Worm (Caenorhabditis elegans): Measurements from ENCODE around the gene ash-2.

ash-2 gene

DNA sequence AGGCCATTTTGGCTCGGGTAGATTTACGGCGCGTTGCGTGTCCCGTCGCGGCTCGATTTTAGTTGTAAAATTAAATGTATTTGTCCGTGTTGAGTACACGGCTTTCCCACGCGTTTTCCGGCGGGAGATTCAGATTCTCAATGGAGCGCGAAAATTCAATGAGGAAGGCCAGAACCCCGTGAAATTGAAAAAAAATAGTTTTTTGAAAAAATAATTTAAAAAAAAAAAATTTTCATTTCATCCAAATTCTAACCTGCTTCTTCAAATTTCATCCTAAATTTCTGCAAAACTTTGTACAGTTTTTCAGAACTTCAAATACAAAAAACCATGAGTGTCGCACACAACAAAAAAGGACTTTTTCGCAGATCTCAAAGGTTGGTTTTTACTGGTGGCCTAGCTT lies 29.1 kb downstream of the ash-2 start, which contains the start of gene glb-29:
glb-29 (plus strand) TSS at position 301 of the 400 bp plus-strand sequence.
- no peak for TF ChIP-seq ztf-11 (tag; optimal IDR thresholded peaks at IDR 0.05)
- TF ChIP-seq lsy-12 (tag; optimal IDR thresholded peaks at IDR 0.05): no peak
- no peak for TF ChIP-seq fkh-10 (GFP tag; optimal IDR thresholded peaks at IDR 0.05)
- no peak for TF ChIP-seq aly-2 (tag; optimal IDR thresholded peaks at IDR 0.05)
- no peak for TF ChIP-seq snpc-4 (tag; optimal IDR thresholded peaks at IDR 0.05)
- TF ChIP-seq hmg-11 (tag; optimal IDR thresholded peaks at IDR 0.05): no peak
- TF ChIP-seq nfya-1 (tag; optimal IDR thresholded peaks at IDR 0.05; ENCODE audit: insufficient read depth): no peak
- no peak for TF ChIP-seq elt-1 (tag; optimal IDR thresholded peaks at IDR 0.05)
- TF ChIP-seq nhr-25 (tag; optimal IDR thresholded peaks at IDR 0.05): no peak
- no peak for TF ChIP-seq nhr-43 (tag; optimal IDR thresholded peaks at IDR 0.05; ENCODE audit: poor library complexity, severe bottlenecking)
- TF ChIP-seq pqm-1 (tag; optimal IDR thresholded peaks at IDR 0.05): no peak
- TF ChIP-seq nhr-67 (tag; optimal IDR thresholded peaks at IDR 0.05): no peak
- TF ChIP-seq ZK546.5 (tag; optimal IDR thresholded peaks at IDR 0.05): no peak
- no peak for TF ChIP-seq nhr-77 (tag; optimal IDR thresholded peaks at IDR 0.05)
- no peak for TF ChIP-seq elt-2 (tag; optimal IDR thresholded peaks at IDR 0.05)
- TF ChIP-seq R02D3.7 (tag; optimal IDR thresholded peaks at IDR 0.05): no peak
- TF ChIP-seq lin-39 (tag; optimal IDR thresholded peaks at IDR 0.05): no peak

ce11 chrII:12023315-12023878 lies 43.8 kb downstream of the ash-2 start, which contains the start of gene Y17G7B.12:
Gene Y17G7B.12, plus strand, starts transcription at chrII:12023861.
- TF ChIP-seq lin-15B (tag; optimal IDR thresholded peaks at IDR 0.05) (peak; percentile 4), tbx-2 (tag; optimal IDR thresholded peaks at IDR 0.05) (no peak), ama-1 (optimal IDR thresholded peaks at IDR 0.05) (no peak), elt-2 (tag; optimal IDR thresholded peaks at IDR 0.05) (no peak), nhr-237 (tag; optimal IDR thresholded peaks at IDR 0.05) (no peak), daf-12 (tag; optimal IDR thresholded peaks at IDR 0.05) (no peak), nhr-76 (tag; optimal IDR thresholded peaks at IDR 0.05) (no peak), snpc-4 (tag; optimal IDR thresholded peaks at IDR 0.05) (no peak), elt-1 (tag; optimal IDR thresholded peaks at IDR 0.05) (no peak), hmg-11 (tag; optimal IDR thresholded peaks at IDR 0.05) (peak; percentile 34), ceh-9 (tag; optimal IDR thresholded peaks at IDR 0.05) (no peak), nfya-1 (tag; optimal IDR thresholded peaks at IDR 0.05; ENCODE audit: insufficient read depth) (peak; percentile 15), nhr-28 (tag; optimal IDR thresholded peaks at IDR 0.05) (no peak), pha-4 (tag; optimal IDR thresholded peaks at IDR 0.05) (peak; percentile 10), nhr-11 (tag; optimal IDR thresholded peaks at IDR 0.05) (no peak), ztf-11 (tag; optimal IDR thresholded peaks at IDR 0.05) (no peak), jun-1 (tag; optimal IDR thresholded peaks at IDR 0.05) (no peak)

ce11 chrII:12027697-12028245 lies 48.1 kb downstream of the ash-2 start, which contains the start of gene Y17G7B.8:
Gene Y17G7B.8, minus strand, starts transcription at chrII:12027747.
- TF ChIP-seq ceh-28 (tag; optimal IDR thresholded peaks at IDR 0.05) (peak; percentile 10), ZK546.5 (tag; optimal IDR thresholded peaks at IDR 0.05) (no peak), pqm-1 (tag; optimal IDR thresholded peaks at IDR 0.05) (peak; percentile 48), elt-2 (tag; optimal IDR thresholded peaks at IDR 0.05) (peak; percentile 84), zag-1 (tag; optimal IDR thresholded peaks at IDR 0.05) (no peak), pha-4 (tag; optimal IDR thresholded peaks at IDR 0.05) (peak; percentile 91), nhr-77 (tag; optimal IDR thresholded peaks at IDR 0.05) (no peak), ceh-16 (tag; optimal IDR thresholded peaks at IDR 0.05) (no peak)

DNA sequence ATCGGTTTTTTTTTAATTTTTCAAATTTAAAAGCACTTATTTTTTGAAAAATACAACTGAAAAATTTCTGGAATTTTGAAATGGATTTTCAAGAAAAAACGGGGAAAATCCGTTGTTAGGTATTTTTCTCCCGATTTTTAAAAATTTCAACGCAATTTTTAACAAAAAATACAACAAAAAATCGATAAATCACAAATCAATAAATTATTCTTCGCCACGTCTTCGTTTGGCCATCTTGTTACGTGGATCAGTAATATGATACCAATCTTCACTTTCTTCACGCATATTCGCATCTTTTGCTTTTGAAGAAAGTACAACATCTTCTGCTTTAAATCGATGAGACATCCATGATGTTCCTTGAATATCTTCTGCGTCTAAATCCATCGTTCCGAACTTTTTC lies 49.1 kb downstream of the ash-2 start:
- TF ChIP-seq snpc-4 (tag; optimal IDR thresholded peaks at IDR 0.05) (no peak), nhr-11 (tag; optimal IDR thresholded peaks at IDR 0.05) (no peak), ceh-28 (tag; optimal IDR thresholded peaks at IDR 0.05) (peak; percentile 47)

- TF ChIP-seq ztf-4 (tag; optimal IDR thresholded peaks at IDR 0.05) (no peak), fkh-2 (tag; optimal IDR thresholded peaks at IDR 0.05) (no peak), ztf-11 (tag; optimal IDR thresholded peaks at IDR 0.05) (no peak), sea-2 (GFP tag; optimal IDR thresholded peaks at IDR 0.05) (no peak), nhr-12 (tag; optimal IDR thresholded peaks at IDR 0.05) (no peak), nhr-23 (tag; optimal IDR thresholded peaks at IDR 0.05) (no peak), nhr-11 (tag; optimal IDR thresholded peaks at IDR 0.05) (no peak), nhr-77 (tag; optimal IDR thresholded peaks at IDR 0.05) (no peak), R02D3.7 (tag; optimal IDR thresholded peaks at IDR 0.05) (no peak), daf-12 (tag; optimal IDR thresholded peaks at IDR 0.05) (no peak), elt-1 (tag; optimal IDR thresholded peaks at IDR 0.05) (no peak), aly-2 (tag; optimal IDR thresholded peaks at IDR 0.05) (no peak)
Observed at ce11 chrII:12036075-12036474, 56.4 kb downstream of the ash-2 start.
